Fruit fly (Drosophila melanogaster) whole organism, embryonic: ENCODE measurements around the gene CG14803.

Experiments
- ATbp ChIP-seq: fragments of 200-800 bp; sonication (Bioruptor generic); optimal IDR thresholded peaks from 2 replicates; lab custom pipeline; 2017; ENCODE audit warnings: missing biosample characterization, mild to moderate bottlenecking, missing genetic modification characterization, missing genetic modification reagents
- Antp ChIP-seq: fragments of 200-800 bp; sonication (Bioruptor generic); optimal IDR thresholded peaks from 3 replicates; lab custom pipeline; 2016; ENCODE audit warnings: missing biosample characterization, missing genetic modification characterization
- Atf-2 ChIP-seq: fragments of 200-800 bp; sonication (Bioruptor generic); optimal IDR thresholded peaks from 2 replicates; lab custom pipeline; 2016; ENCODE audit warnings: missing biosample characterization, missing genetic modification characterization
- BEAF-32 ChIP-seq: fragments of 200-800 bp; sonication (Bioruptor generic); optimal IDR thresholded peaks from 3 replicates; lab custom pipeline; 2017; ENCODE audit warnings: missing biosample characterization, missing genetic modification characterization, mild to moderate bottlenecking, moderate library complexity, missing genetic modification reagents
- Blimp-1 ChIP-seq: fragments of 200-800 bp; sonication (Bioruptor generic); optimal IDR thresholded peaks from 3 replicates; lab custom pipeline; 2018; ENCODE audit warnings: missing biosample characterization, missing genetic modification characterization, mild to moderate bottlenecking, moderate library complexity, missing genetic modification reagents
- CG11504 ChIP-seq: fragments of 200-800 bp; sonication (Bioruptor generic); optimal IDR thresholded peaks from 3 replicates; lab custom pipeline; 2019; ENCODE audit warnings: missing biosample characterization, mild to moderate bottlenecking, missing genetic modification characterization, moderate library complexity
- CG11560 ChIP-seq: fragments of 200-800 bp; sonication (Bioruptor generic); IDR thresholded peaks from 3 replicates; pipeline ENCODE4 v1.3.6; 2022; ENCODE audit warnings: missing biosample characterization, missing genetic modification characterization
- CG12104 ChIP-seq: fragments of 200-800 bp; sonication (Bioruptor generic); optimal IDR thresholded peaks from 3 replicates; lab custom pipeline; 2016; ENCODE audit warnings: missing biosample characterization, missing genetic modification characterization
- CG12236 ChIP-seq: fragments of 200-800 bp; sonication (Bioruptor generic); optimal IDR thresholded peaks from 2 replicates; lab custom pipeline; 2016; ENCODE audit warnings: missing biosample characterization, missing genetic modification characterization
- CG12942 ChIP-seq: fragments of 200-800 bp; sonication (Bioruptor generic); optimal IDR thresholded peaks from 3 replicates; lab custom pipeline; 2016; ENCODE audit warnings: missing biosample characterization, missing genetic modification characterization
- CG14860 ChIP-seq: fragments of 200-800 bp; sonication (Bioruptor generic); IDR thresholded peaks from 3 replicates; pipeline ENCODE4 v1.3.6; 2022; ENCODE audit warnings: missing biosample characterization, missing genetic modification characterization; ENCODE audit not compliant: partially characterized antibody
- CG1529 ChIP-seq: fragments of 200-800 bp; sonication (Bioruptor generic); optimal IDR thresholded peaks from 3 replicates; lab custom pipeline; 2018; ENCODE audit warnings: missing biosample characterization, missing genetic modification characterization
- CG15479 ChIP-seq: fragments of 200-800 bp; sonication (Bioruptor generic); optimal IDR thresholded peaks from 3 replicates; lab custom pipeline; 2019; ENCODE audit warnings: missing biosample characterization, mild to moderate bottlenecking, missing genetic modification characterization, moderate library complexity
- CG2889 ChIP-seq: fragments of 200-800 bp; sonication (Bioruptor generic); IDR thresholded peaks from 3 replicates; pipeline ENCODE4 v1.3.6; 2022; ENCODE audit warnings: missing biosample characterization, missing genetic modification characterization
- CG31224 ChIP-seq: fragments of 200-800 bp; sonication (Bioruptor generic); IDR thresholded peaks from 2 replicates; pipeline ENCODE4 v1.3.6; 2022; ENCODE audit warnings: missing biosample characterization, missing genetic modification characterization
- CG3281 ChIP-seq: fragments of 200-800 bp; sonication (Bioruptor generic); optimal IDR thresholded peaks from 3 replicates; lab custom pipeline; 2017; ENCODE audit warnings: missing biosample characterization, mild to moderate bottlenecking, missing genetic modification characterization
- CG4707 ChIP-seq: fragments of 200-800 bp; sonication (Bioruptor generic); optimal IDR thresholded peaks from 2 replicates; lab custom pipeline; 2018; ENCODE audit warnings: missing biosample characterization, mild to moderate bottlenecking, missing genetic modification characterization, moderate library complexity
- CG5180 ChIP-seq: fragments of 200-800 bp; sonication (Bioruptor generic); optimal IDR thresholded peaks from 3 replicates; lab custom pipeline; 2017; ENCODE audit warnings: missing biosample characterization, missing genetic modification characterization, mild to moderate bottlenecking, moderate library complexity, missing genetic modification reagents
- CG7271 ChIP-seq: fragments of 200-800 bp; sonication (Bioruptor generic); optimal IDR thresholded peaks from 2 replicates; lab custom pipeline; 2018; ENCODE audit warnings: missing biosample characterization, mild to moderate bottlenecking, missing genetic modification characterization, moderate library complexity
- CG8281 ChIP-seq: fragments of 200-800 bp; sonication (Bioruptor generic); optimal IDR thresholded peaks from 2 replicates; lab custom pipeline; 2018; ENCODE audit warnings: missing biosample characterization, mild to moderate bottlenecking, missing genetic modification characterization, moderate library complexity
- CG8478 ChIP-seq: fragments of >200 bp; optimal IDR thresholded peaks from 2 replicates; lab custom pipeline; 2018
- CG9876 ChIP-seq: fragments of 200-800 bp; sonication (Bioruptor generic); optimal IDR thresholded peaks from 2 replicates; lab custom pipeline; 2016; ENCODE audit warnings: missing biosample characterization, missing genetic modification characterization
- CrebB ChIP-seq: fragments of 200-800 bp; sonication (Bioruptor generic); optimal IDR thresholded peaks from 3 replicates; lab custom pipeline; 2018; ENCODE audit warnings: missing biosample characterization, mild to moderate bottlenecking, missing genetic modification characterization
- Dll ChIP-seq: fragments of 200-800 bp; sonication (Bioruptor generic); IDR thresholded peaks from 4 replicates; pipeline ENCODE4 v1.3.6; 2022; ENCODE audit warnings: missing biosample characterization, missing genetic modification characterization; ENCODE audit not compliant: partially characterized antibody
- Dp ChIP-seq: fragments of 200-800 bp; sonication (Bioruptor generic); optimal IDR thresholded peaks from 2 replicates; lab custom pipeline; 2018; ENCODE audit warnings: missing biosample characterization, mild to moderate bottlenecking, missing genetic modification characterization, moderate library complexity
- E2f2 ChIP-seq: fragments of 200-800 bp; sonication (Bioruptor generic); IDR thresholded peaks from 2 replicates; pipeline ENCODE4 v1.3.6; 2022; ENCODE audit warnings: missing biosample characterization, missing genetic modification characterization
- Eip74EF ChIP-seq, 2 experiments: fragments of 200-800 bp in 1 of 2; fragments of >200 bp in 1 of 2; sonication (Bioruptor generic) in 1 of 2; optimal IDR thresholded peaks; 2 replicates each; lab custom pipeline; 2017 to 2019; ENCODE audit warnings: missing biosample characterization in 2 of 2, missing genetic modification characterization in 2 of 2, mild to moderate bottlenecking in 1 of 2, moderate library complexity in 1 of 2
- HmgZ ChIP-seq: fragments of 200-800 bp; sonication (Bioruptor generic); optimal IDR thresholded peaks from 2 replicates; lab custom pipeline; 2018; ENCODE audit warnings: missing biosample characterization, mild to moderate bottlenecking, missing genetic modification characterization
- NC2α ChIP-seq: fragments of 200-800 bp; sonication (Bioruptor generic); optimal IDR thresholded peaks from 2 replicates; lab custom pipeline; 2016; ENCODE audit warnings: missing biosample characterization, missing genetic modification characterization
- NC2β ChIP-seq: fragments of 200-800 bp; sonication (Bioruptor generic); optimal IDR thresholded peaks from 2 replicates; lab custom pipeline; 2016; ENCODE audit warnings: missing biosample characterization, missing genetic modification characterization
- Nf-YB ChIP-seq: fragments of 200-800 bp; sonication (Bioruptor generic); optimal IDR thresholded peaks from 3 replicates; lab custom pipeline; 2019; ENCODE audit warnings: missing biosample characterization, mild to moderate bottlenecking, missing genetic modification characterization, moderate library complexity
- Sox100B ChIP-seq: fragments of 200-800 bp; sonication (Bioruptor generic); optimal IDR thresholded peaks from 3 replicates; lab custom pipeline; 2018; ENCODE audit warnings: missing biosample characterization, mild to moderate bottlenecking, missing genetic modification characterization
- Vsx1 ChIP-seq: fragments of 200-800 bp; sonication (Bioruptor generic); optimal IDR thresholded peaks from 2 replicates; lab custom pipeline; 2017; ENCODE audit warnings: missing biosample characterization, mild to moderate bottlenecking, missing genetic modification characterization, missing genetic modification reagents
- bowl ChIP-seq: fragments of 200-800 bp; sonication (Bioruptor generic); IDR thresholded peaks from 2 replicates; pipeline ENCODE4 v1.3.6; 2022; ENCODE audit warnings: missing biosample characterization, missing genetic modification characterization
- corto ChIP-seq: fragments of 200-800 bp; sonication (Bioruptor generic); optimal IDR thresholded peaks from 2 replicates; lab custom pipeline; 2016; ENCODE audit warnings: missing biosample characterization, mild to moderate bottlenecking, missing genetic modification characterization, moderate library complexity
- cwo ChIP-seq: fragments of 200-800 bp; sonication (Bioruptor generic); optimal IDR thresholded peaks from 3 replicates; lab custom pipeline; 2017; ENCODE audit warnings: missing biosample characterization, missing genetic modification characterization, mild to moderate bottlenecking, moderate library complexity, missing genetic modification reagents
- dm ChIP-seq: fragments of 200-800 bp; sonication (Bioruptor generic); optimal IDR thresholded peaks from 3 replicates; lab custom pipeline; 2016; ENCODE audit warnings: missing biosample characterization, missing genetic modification characterization
- fd64A ChIP-seq: fragments of 200-800 bp; sonication (Bioruptor generic); optimal IDR thresholded peaks from 3 replicates; lab custom pipeline; 2018; ENCODE audit warnings: missing biosample characterization, mild to moderate bottlenecking, missing genetic modification characterization
- hkb ChIP-seq, 2 experiments: fragments of 200-800 bp in 1 of 2; fragments of >200 bp in 1 of 2; sonication (Bioruptor generic) in 1 of 2; IDR thresholded peaks in 1 of 2; optimal IDR thresholded peaks in 1 of 2; 2 replicates each; pipeline versions ENCODE4 v1.3.6 to Lab custom; 2017 to 2022; ENCODE audit warnings: missing biosample characterization in 1 of 2, missing genetic modification characterization in 1 of 2
- hth ChIP-seq: fragments of >200 bp; optimal IDR thresholded peaks from 2 replicates; lab custom pipeline; 2017; ENCODE audit warnings: inconsistent platforms
- pb ChIP-seq: fragments of 200-800 bp; sonication (Bioruptor generic); optimal IDR thresholded peaks from 3 replicates; lab custom pipeline; 2016; ENCODE audit warnings: missing biosample characterization, missing genetic modification characterization
- ranshi ChIP-seq: fragments of 200-800 bp; sonication (Bioruptor generic); IDR thresholded peaks from 2 replicates; pipeline ENCODE4 v1.3.6; 2022; ENCODE audit warnings: missing biosample characterization, missing genetic modification characterization
- trem ChIP-seq: fragments of 200-800 bp; optimal IDR thresholded peaks from 3 replicates; lab custom pipeline; 2019; ENCODE audit warnings: missing biosample characterization, mild to moderate bottlenecking, missing genetic modification characterization, moderate library complexity
- twi ChIP-seq: fragments of 200-800 bp; optimal IDR thresholded peaks from 2 replicates; lab custom pipeline; 2019; ENCODE audit warnings: missing biosample characterization, mild to moderate bottlenecking, missing genetic modification characterization, moderate library complexity
- vvl ChIP-seq: fragments of 200-800 bp; sonication (Bioruptor generic); IDR thresholded peaks from 2 replicates; pipeline ENCODE4 v1.3.6; 2022; ENCODE audit warnings: missing biosample characterization, missing genetic modification characterization
- zen ChIP-seq: fragments of 200-800 bp; sonication (Bioruptor generic); optimal IDR thresholded peaks from 3 replicates; lab custom pipeline; 2018; ENCODE audit warnings: missing biosample characterization, mild to moderate bottlenecking, missing genetic modification characterization, moderate library complexity

CG14803 gene

dm6 chrX:1901605-1902136 lies 33.0 kb downstream of the CG14803 start, which contains the start of gene Ldaf1 (continued):
- TF ChIP-seq CG12942 (GFP tag; lab: Kevin White, UChicago) = no peak
- TF ChIP-seq CrebB = no peak
- TF ChIP-seq Blimp-1 = no peak
- TF ChIP-seq trem (tag; lab: Kevin White, UChicago) = peak; percentile 28
- no peak for TF ChIP-seq Sox100B (GFP tag; lab: Kevin White, UChicago)
- peak; percentile 22 for TF ChIP-seq BEAF-32
- TF ChIP-seq CG5180 (GFP tag; lab: Kevin White, UChicago) = no peak
- peak; percentile 20 for TF ChIP-seq CG3281
- no peak for TF ChIP-seq ranshi
- TF ChIP-seq CG14860 = no peak
- TF ChIP-seq Dp (GFP tag; lab: Kevin White, UChicago) = peak; percentile 54
- TF ChIP-seq CG15479 = no peak
- no peak for TF ChIP-seq CG11504 (tag; lab: Kevin White, UChicago)
- TF ChIP-seq vvl (GFP tag; lab: Robert Waterston, UW) = no peak
- TF ChIP-seq CG11560 (tag; lab: Robert Waterston, UW) = no peak
- no peak for TF ChIP-seq bowl (GFP tag; lab: Robert Waterston, UW)
- 0 out of 4 replicates have a peak, but pooled peaks have one; percentile 25 for TF ChIP-seq Dll (GFP tag; lab: Robert Waterston, UW)
- no peak for TF ChIP-seq Atf-2
- peak; percentile 71 for TF ChIP-seq E2f2 (GFP tag; lab: Robert Waterston, UW)
- TF ChIP-seq corto (GFP tag; lab: Kevin White, UChicago) = no peak
- TF ChIP-seq twi (tag; lab: Kevin White, UChicago) = no peak
- TF ChIP-seq CG8281 (tag; lab: Kevin White, UChicago) = no peak
- no peak for TF ChIP-seq CG2889 (GFP tag; lab: Robert Waterston, UW)
- no peak for TF ChIP-seq NC2β (GFP tag; lab: Kevin White, UChicago)
- no peak for TF ChIP-seq hkb (optimal IDR thresholded peaks at IDR 0.05; lab: Kevin White, UChicago)
- TF ChIP-seq hkb (GFP tag; IDR thresholded peaks at IDR 0.05; lab: Robert Waterston, UW) = no peak
- TF ChIP-seq cwo (GFP tag; lab: Kevin White, UChicago) = no peak
- TF ChIP-seq dm (GFP tag; lab: Kevin White, UChicago) = no peak
- TF ChIP-seq CG8478 (lab: Kevin White, UChicago) = no peak
- TF ChIP-seq CG1529 (GFP tag; lab: Kevin White, UChicago) = no peak
- TF ChIP-seq zen (tag; lab: Kevin White, UChicago) = peak; percentile 6
- TF ChIP-seq fd64A (GFP tag; lab: Kevin White, UChicago) = no peak
- TF ChIP-seq Nf-YB (GFP tag; lab: Kevin White, UChicago) = no peak

- TF ChIP-seq NC2α (GFP tag; lab: Kevin White, UChicago) (no peak), CG7271 (tag; lab: Kevin White, UChicago) (no peak), cwo (GFP tag; lab: Kevin White, UChicago) (no peak), pb (GFP tag; lab: Kevin White, UChicago) (no peak), ATbp (no peak), CG9876 (GFP tag; lab: Kevin White, UChicago) (no peak), CG31224 (GFP tag; lab: Robert Waterston, UW) (no peak), Eip74EF (GFP tag; optimal IDR thresholded peaks at IDR 0.05; lab: Kevin White, UChicago) (no peak), hth (lab: Kevin White, UChicago) (no peak), CG12236 (no peak), Antp (GFP tag; lab: Kevin White, UChicago) (no peak), CG12104 (GFP tag; lab: Kevin White, UChicago) (no peak), Vsx1 (GFP tag; lab: Kevin White, UChicago) (no peak), HmgZ (tag; lab: Kevin White, UChicago) (no peak), CG4707 (GFP tag; lab: Kevin White, UChicago) (no peak)
- TF ChIP-seq, all 482 proteins: peak for 0
These were observed 34.4 kb downstream of the CG14803 start, which contains the start of gene CG32801 for dm6 chrX:1903077-1903476. TSS of gene CG32801 (minus strand) at chrX:1903177.
